Worm (Caenorhabditis elegans): ENCODE data around the gene srab-25.

The srab-25 gene

ce11 chrV:1771727-1772126, 30.8 kb upstream of the srab-25 start, which contains the start of gene dhs-13 (continued):
- TF ChIP-seq elt-3 (tag; optimal IDR thresholded peaks at IDR 0.05) (no peak), nhr-76 (tag; optimal IDR thresholded peaks at IDR 0.05) (no peak), ztf-11 (tag; optimal IDR thresholded peaks at IDR 0.05) (no peak), lin-35 (GFP tag; optimal IDR thresholded peaks at IDR 0.05) (peak in 1 of 2 experiments; percentile 41), egl-27 (tag; optimal IDR thresholded peaks at IDR 0.05) (no peak), mef-2 (tag; optimal IDR thresholded peaks at IDR 0.05) (no peak), unc-86 (tag; optimal IDR thresholded peaks at IDR 0.05) (no peak), dpl-1 (GFP tag; optimal IDR thresholded peaks at IDR 0.05) (peak in 1 of 3 experiments; percentile 6), isw-1 (GFP tag; IDR thresholded peaks at IDR 0.05) (no peak), pax-3 (tag; optimal IDR thresholded peaks at IDR 0.05) (no peak), unc-98 (GFP tag; IDR thresholded peaks at IDR 0.05) (no peak), nhr-237 (tag; optimal IDR thresholded peaks at IDR 0.05) (no peak), ztf-4 (tag; optimal IDR thresholded peaks at IDR 0.05) (no peak), nhr-47 (tag; optimal IDR thresholded peaks at IDR 0.05) (no peak), egl-13 (tag; optimal IDR thresholded peaks at IDR 0.05) (no peak), nhr-84 (tag; optimal IDR thresholded peaks at IDR 0.05) (no peak), ceh-88 (GFP tag; IDR thresholded peaks at IDR 0.05) (no peak), fkh-10 (GFP tag; optimal IDR thresholded peaks at IDR 0.05) (no peak), vab-15 (tag; optimal IDR thresholded peaks at IDR 0.05) (no peak), blmp-1 (tag; optimal IDR thresholded peaks at IDR 0.05) (peak; percentile 43), tlp-1 (tag; optimal IDR thresholded peaks at IDR 0.05) (no peak), Y116A8C.19 (tag; optimal IDR thresholded peaks at IDR 0.05; ENCODE audit: borderline replicate concordance) (no peak), nhr-71 (tag; optimal IDR thresholded peaks at IDR 0.05) (peak; percentile 49), elt-2 (tag; optimal IDR thresholded peaks at IDR 0.05) (peak; percentile 14), nhr-28 (tag; optimal IDR thresholded peaks at IDR 0.05) (no peak), nhr-77 (tag; optimal IDR thresholded peaks at IDR 0.05) (no peak), ceh-82 (tag; optimal IDR thresholded peaks at IDR 0.05) (no peak), ceh-90 (tag; optimal IDR thresholded peaks at IDR 0.05) (no peak), nhr-20 (tag; optimal IDR thresholded peaks at IDR 0.05) (peak; percentile 55), sup-37 (GFP tag; optimal IDR thresholded peaks at IDR 0.05) (no peak), alr-1 (tag; optimal IDR thresholded peaks at IDR 0.05; ENCODE audit: borderline replicate concordance) (no peak), mab-9 (GFP tag; IDR thresholded peaks at IDR 0.05) (no peak), fos-1 (tag; optimal IDR thresholded peaks at IDR 0.05) (no peak), F16B12.6 (tag; optimal IDR thresholded peaks at IDR 0.05) (no peak), lin-13 (GFP tag; optimal IDR thresholded peaks at IDR 0.05) (no peak), sox-4 (tag; optimal IDR thresholded peaks at IDR 0.05) (no peak), snpc-4 (tag; optimal IDR thresholded peaks at IDR 0.05) (no peak), C34B4.2 (tag; optimal IDR thresholded peaks at IDR 0.05) (no peak), nhr-19 (GFP tag; conservative IDR thresholded peaks at IDR 0.05) (no peak), sptf-1 (tag; optimal IDR thresholded peaks at IDR 0.05) (no peak), efl-3 (GFP tag; optimal IDR thresholded peaks at IDR 0.05) (no peak), C04F5.9 (tag; optimal IDR thresholded peaks at IDR 0.05) (no peak), lir-3 (tag; optimal IDR thresholded peaks at IDR 0.05; ENCODE audit: poor library complexity) (no peak), nhr-90 (tag; optimal IDR thresholded peaks at IDR 0.05; ENCODE audit: poor library complexity) (no peak), fkh-4 (tag; optimal IDR thresholded peaks at IDR 0.05; ENCODE audit: borderline replicate concordance) (no peak), ama-1 (optimal IDR thresholded peaks at IDR 0.05) (no peak), hlh-17 (GFP tag; optimal IDR thresholded peaks at IDR 0.05; ENCODE audit: borderline replicate concordance) (no peak), unc-62 (GFP tag; optimal IDR thresholded peaks at IDR 0.05) (no peak), hpl-2 (GFP tag; optimal IDR thresholded peaks at IDR 0.05) (no peak), tbx-2 (tag; optimal IDR thresholded peaks at IDR 0.05) (no peak), irx-1 (tag; optimal IDR thresholded peaks at IDR 0.05) (no peak), zip-4 (GFP tag; optimal IDR thresholded peaks at IDR 0.05) (no peak), nhr-12 (tag; optimal IDR thresholded peaks at IDR 0.05) (no peak), lin-15B (tag; optimal IDR thresholded peaks at IDR 0.05) (no peak)

Data from whole organism, L1 larva.